Worm (Caenorhabditis elegans) whole organism, late embryonic: Measurements from ENCODE around the gene dpf-2.

Experiments
- Y22D7AL.16 ChIP-seq: sonication (generic microtip); optimal IDR thresholded peaks from 2 replicates; lab custom pipeline; 2016; ENCODE audit warnings: missing genetic modification characterization, missing compliant biosample characterization
- ceh-14 ChIP-seq: sonication (generic microtip); optimal IDR thresholded peaks from 2 replicates; lab custom pipeline; 2016; ENCODE audit warnings: missing genotype, missing genetic modification characterization, missing compliant biosample characterization
- ceh-22 ChIP-seq: sonication (generic microtip); optimal IDR thresholded peaks from 2 replicates; lab custom pipeline; 2017; ENCODE audit warnings: missing biosample characterization, missing genetic modification characterization
- ceh-24 ChIP-seq: sonication (generic microtip); optimal IDR thresholded peaks from 2 replicates; lab custom pipeline; 2016; ENCODE audit warnings: mild to moderate bottlenecking, missing genetic modification characterization, missing compliant biosample characterization
- ceh-6 ChIP-seq: fragments of 200-800 bp; sonication (Bioruptor generic); optimal IDR thresholded peaks from 2 replicates; lab custom pipeline; 2018; ENCODE audit warnings: mild to moderate bottlenecking, missing genetic modification characterization, missing compliant biosample characterization
- ceh-9 ChIP-seq: sonication (generic microtip); optimal IDR thresholded peaks from 2 replicates; lab custom pipeline; 2016; ENCODE audit warnings: mild to moderate bottlenecking, missing genetic modification characterization, inconsistent platforms, missing compliant biosample characterization
- dve-1 ChIP-seq: sonication (generic microtip); optimal IDR thresholded peaks from 2 replicates; lab custom pipeline; 2017; ENCODE audit warnings: antibody characterized with exemption, mild to moderate bottlenecking, missing genetic modification characterization, missing compliant biosample characterization
- elt-2 ChIP-seq: sonication (generic microtip); optimal IDR thresholded peaks from 2 replicates; lab custom pipeline; 2016; ENCODE audit warnings: missing genetic modification reagents, missing genetic modification characterization, missing compliant biosample characterization
- madf-2 ChIP-seq: sonication (generic microtip); optimal IDR thresholded peaks from 2 replicates; lab custom pipeline; 2017; ENCODE audit warnings: missing genetic modification characterization, missing compliant biosample characterization
- syd-9 ChIP-seq: sonication (generic microtip); optimal IDR thresholded peaks from 2 replicates; lab custom pipeline; 2016; ENCODE audit warnings: mild to moderate bottlenecking, missing genetic modification characterization, moderate library complexity, missing compliant biosample characterization
- tbx-2 ChIP-seq: sonication (generic microtip); optimal IDR thresholded peaks from 2 replicates; lab custom pipeline; 2016; ENCODE audit warnings: missing genetic modification characterization, missing compliant biosample characterization
- tbx-7 ChIP-seq: sonication (generic microtip); optimal IDR thresholded peaks from 2 replicates; lab custom pipeline; 2016; ENCODE audit warnings: missing genotype, missing genetic modification characterization, missing compliant biosample characterization
- unc-42 ChIP-seq: sonication (generic microtip); optimal IDR thresholded peaks from 2 replicates; lab custom pipeline; 2016; ENCODE audit warnings: missing genotype, missing genetic modification characterization, missing compliant biosample characterization
- zip-5 ChIP-seq: sonication (generic microtip); optimal IDR thresholded peaks from 2 replicates; lab custom pipeline; 2016; ENCODE audit warnings: missing genetic modification characterization, missing compliant biosample characterization

- TF ChIP-seq unc-42 (tag; lab: Kevin White, UChicago) (no peak), elt-2 (tag; lab: Kevin White, UChicago) (no peak), tbx-2 (tag; lab: Kevin White, UChicago) (no peak), ceh-14 (tag; lab: Kevin White, UChicago) (no peak), dve-1 (tag; lab: Kevin White, UChicago) (no peak), madf-2 (tag; lab: Kevin White, UChicago) (no peak), tbx-7 (no peak), syd-9 (tag; lab: Kevin White, UChicago) (no peak), ceh-24 (tag; lab: Kevin White, UChicago) (no peak), zip-5 (no peak), ceh-9 (tag; lab: Kevin White, UChicago) (no peak), ceh-22 (tag; lab: Kevin White, UChicago) (no peak), ceh-6 (GFP tag; lab: Kevin White, UChicago) (no peak), Y22D7AL.16 (tag; lab: Kevin White, UChicago) (no peak)
Measured at ce11 chrX:14819495-14819894, 12.1 kb upstream of the dpf-2 start.
